Worm (Caenorhabditis elegans): ENCODE results near the gene T02G5.3.

The T02G5.3 gene

DNA sequence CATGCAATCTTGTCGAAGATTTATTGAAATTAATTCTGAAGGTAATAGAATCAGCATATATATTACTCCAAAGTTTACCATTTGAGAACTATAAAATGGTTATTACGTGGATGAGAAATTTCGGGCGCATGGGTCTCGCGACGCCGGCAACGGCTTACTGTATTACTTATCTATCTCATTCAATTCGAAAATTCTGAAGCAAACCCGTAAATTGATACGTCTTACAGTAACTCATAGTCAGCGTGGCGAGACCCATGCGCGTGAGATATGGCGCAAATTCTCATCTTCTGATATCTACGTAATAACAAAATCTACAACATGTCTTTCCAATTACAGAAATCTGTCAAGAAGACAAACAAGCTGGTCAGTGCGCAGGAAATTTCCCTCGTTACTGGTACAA lies 26.3 kb downstream of the T02G5.3 start:
- no peak for TF ChIP-seq cnd-1 (tag; optimal IDR thresholded peaks at IDR 0.05)

DNA sequence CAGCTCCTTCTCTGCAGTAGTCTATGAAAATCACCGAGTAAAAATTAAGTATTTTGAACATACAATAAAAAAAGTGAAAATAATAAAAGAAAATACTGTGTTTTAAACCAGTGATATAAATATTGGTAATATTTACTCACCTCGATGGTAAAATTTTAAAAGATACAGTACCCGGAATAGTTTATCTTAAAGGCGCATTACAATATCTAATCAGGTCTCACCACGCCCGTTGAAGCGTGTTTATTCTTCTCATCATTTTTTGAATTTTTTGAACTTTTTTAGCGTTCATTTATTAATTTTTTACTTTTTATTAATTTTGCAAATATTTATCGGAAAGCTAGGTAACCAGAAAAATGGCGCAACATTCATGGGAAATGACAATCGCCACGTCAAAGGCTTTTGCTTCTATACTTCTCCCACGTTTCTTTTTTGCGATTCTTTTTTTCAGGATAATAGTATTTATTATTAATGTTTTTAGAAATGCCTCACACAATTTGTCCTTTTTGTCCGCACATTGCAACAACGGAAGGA lies 28.6 kb downstream of the T02G5.3 start, which contains the start of gene F10E7.2:
TSS of gene F10E7.2 (plus strand) at position 481 of the 531 bp plus-strand sequence.
- TF ChIP-seq ceh-83 (GFP tag; optimal IDR thresholded peaks at IDR 0.05) (no peak), sptf-1 (tag; optimal IDR thresholded peaks at IDR 0.05) (no peak), blmp-1 (tag; optimal IDR thresholded peaks at IDR 0.05) (no peak), ham-2 (GFP tag; optimal IDR thresholded peaks at IDR 0.05) (no peak), mab-5 (tag; optimal IDR thresholded peaks at IDR 0.05) (no peak), nhr-76 (tag; optimal IDR thresholded peaks at IDR 0.05) (no peak), pha-4 (tag; optimal IDR thresholded peaks at IDR 0.05) (no peak), lsy-2 (tag; optimal IDR thresholded peaks at IDR 0.05) (no peak)

DNA sequence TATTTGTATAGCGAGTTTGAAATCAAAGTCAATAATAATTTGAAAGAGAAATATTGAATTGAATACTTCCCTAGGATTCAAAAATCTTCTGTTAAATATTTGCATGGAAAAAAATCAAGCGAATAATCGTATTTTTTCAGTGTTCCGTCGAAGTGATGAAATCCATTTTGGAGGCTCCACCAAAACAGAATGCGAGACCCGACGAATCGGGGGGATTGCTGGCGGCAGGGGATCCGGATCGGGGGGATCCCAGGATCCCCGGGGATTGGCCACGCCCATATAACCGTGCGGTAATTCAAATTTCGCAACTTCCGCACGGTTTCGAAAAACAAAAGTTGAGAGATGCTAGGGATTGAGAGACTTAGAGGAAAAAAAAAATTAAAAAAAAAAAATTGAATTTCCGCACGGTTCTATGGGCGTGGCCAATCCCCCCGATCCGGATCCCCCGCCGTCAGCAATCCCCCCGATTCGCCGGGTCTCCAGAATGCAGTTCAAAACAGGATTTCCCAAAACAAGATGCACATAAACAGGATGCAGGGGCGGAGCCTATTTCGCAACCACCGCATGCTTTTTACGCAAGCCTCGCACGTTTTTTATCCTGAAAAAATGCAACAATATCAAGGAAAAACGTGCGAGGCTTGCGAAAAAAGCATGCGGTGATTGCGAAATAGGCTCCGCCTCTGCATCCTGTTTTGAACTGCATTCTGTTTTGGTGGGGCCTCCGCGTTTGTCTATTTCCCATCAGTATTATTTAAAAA lies 29.7 kb downstream of the T02G5.3 start, which contains the start of gene F10E7.11:
TSS of gene F10E7.11 (minus strand) at position 232 of the 758 bp plus-strand sequence.
- peak; percentile 16 for TF ChIP-seq cnd-1 (tag; optimal IDR thresholded peaks at IDR 0.05)
- TF ChIP-seq nhr-2 (tag; optimal IDR thresholded peaks at IDR 0.05), result no peak

DNA sequence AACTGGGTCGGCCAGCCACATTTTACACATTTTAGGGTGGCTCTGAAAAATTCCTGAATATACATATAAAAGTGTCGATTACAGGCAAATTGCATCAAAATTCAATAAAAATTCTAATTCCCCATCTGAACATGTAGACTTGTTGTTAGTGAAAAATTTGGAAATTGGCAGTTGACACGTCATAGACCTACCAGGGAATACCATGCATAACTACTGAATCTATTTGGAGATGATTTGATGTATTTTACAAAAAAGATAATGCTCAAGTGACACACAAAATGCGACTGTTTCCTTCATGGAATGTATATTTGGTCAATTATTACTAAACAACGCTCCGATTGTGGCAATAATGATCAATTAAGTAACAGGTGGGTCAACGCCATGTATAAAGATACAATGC lies 33.3 kb downstream of the T02G5.3 start, which contains the start of gene F10E7.1:
TSS of gene F10E7.1 (plus strand) at position 301 of the 400 bp plus-strand sequence.
- no peak for TF ChIP-seq mep-1 (tag; optimal IDR thresholded peaks at IDR 0.05)
- no peak for TF ChIP-seq mls-2 (tag; optimal IDR thresholded peaks at IDR 0.05)
- no peak for TF ChIP-seq ceh-83 (GFP tag; optimal IDR thresholded peaks at IDR 0.05)
- TF ChIP-seq elt-1 (tag; optimal IDR thresholded peaks at IDR 0.05; ENCODE audit: borderline replicate concordance, insufficient read depth), result no peak
- no peak for TF ChIP-seq unc-62 (GFP tag; optimal IDR thresholded peaks at IDR 0.05)
- no peak for TF ChIP-seq hlh-1 (tag; optimal IDR thresholded peaks at IDR 0.05)
- no peak for TF ChIP-seq nhr-237 (tag; optimal IDR thresholded peaks at IDR 0.05)
- no peak for TF ChIP-seq unc-120 (tag; optimal IDR thresholded peaks at IDR 0.05; ENCODE audit: poor library complexity, severe bottlenecking)
- TF ChIP-seq drap-1 (GFP tag; optimal IDR thresholded peaks at IDR 0.05), result no peak

DNA sequence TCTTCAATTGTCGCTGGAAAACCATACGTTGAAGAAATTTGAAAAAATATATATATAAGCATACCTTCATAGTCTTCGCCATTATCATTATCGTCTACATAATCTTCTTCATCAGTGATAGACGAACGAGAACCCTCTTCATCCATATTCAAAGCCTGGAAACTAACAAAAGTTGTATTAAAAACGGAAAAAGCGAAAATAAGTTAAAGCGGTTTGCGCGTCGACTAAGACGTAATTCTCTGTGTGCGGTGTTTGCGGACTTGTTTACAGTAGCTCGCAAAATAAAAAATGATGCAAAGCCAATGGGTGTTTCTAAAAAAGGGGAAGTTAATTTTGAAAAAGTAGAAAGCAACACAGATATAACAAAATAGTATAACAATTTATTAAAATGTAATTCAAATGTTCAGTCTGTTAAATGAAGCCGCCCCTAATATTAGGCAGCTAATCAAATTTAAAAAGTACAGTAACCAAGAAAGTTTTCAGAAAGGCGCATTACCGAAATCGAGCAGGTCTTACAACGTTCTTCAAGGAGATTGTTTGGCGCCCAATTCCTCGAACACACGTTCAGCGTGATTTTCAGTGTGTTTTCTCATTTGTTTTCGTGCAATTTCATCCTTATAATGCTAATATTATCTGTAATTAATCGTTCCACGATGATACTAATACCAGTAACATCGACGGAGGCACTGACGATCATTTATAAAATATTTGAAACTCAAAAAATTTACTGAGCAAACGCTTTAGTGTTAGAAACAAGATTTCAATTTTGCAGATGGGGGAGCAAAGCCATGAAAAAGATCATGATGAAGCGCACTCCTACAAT lies 38.9 kb downstream of the T02G5.3 start, which contains the start of the genes T07F8.4 and gld-3:
TSS of gene T07F8.4 (minus strand) at position 162 of the 823 bp plus-strand sequence.
TSS of gene gld-3 (plus strand) at position 773 of the 823 bp plus-strand sequence.
- TF ChIP-seq sptf-1 (tag; optimal IDR thresholded peaks at IDR 0.05) (peak; percentile 42), lsy-2 (tag; optimal IDR thresholded peaks at IDR 0.05) (peak; percentile 93), mep-1 (tag; optimal IDR thresholded peaks at IDR 0.05) (peak; percentile 62), bed-3 (GFP tag; optimal IDR thresholded peaks at IDR 0.05) (no peak), nhr-2 (tag; optimal IDR thresholded peaks at IDR 0.05) (no peak)

DNA sequence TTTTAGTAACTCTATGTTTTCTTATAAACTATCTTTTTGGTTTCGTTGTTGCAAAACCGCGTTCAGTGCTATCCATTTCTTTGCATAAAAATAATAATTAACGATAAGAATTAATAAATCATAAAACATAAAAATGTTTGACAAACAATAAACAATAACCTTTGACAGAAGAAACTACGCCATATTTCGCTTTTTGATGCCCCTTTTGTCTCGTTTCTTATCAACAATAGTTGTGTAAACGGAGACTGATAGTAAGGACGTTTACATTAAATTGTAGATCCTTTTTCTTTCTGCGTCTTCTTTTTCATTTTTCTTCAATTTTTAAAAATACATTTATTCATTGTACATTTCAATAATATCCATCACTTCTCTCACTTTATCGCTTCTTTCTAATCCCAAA lies 45.9 kb downstream of the T02G5.3 start:
- TF ChIP-seq lin-32 (GFP tag; optimal IDR thresholded peaks at IDR 0.05) (no peak), ceh-83 (GFP tag; optimal IDR thresholded peaks at IDR 0.05) (no peak), ztf-11 (tag; optimal IDR thresholded peaks at IDR 0.05) (no peak), nhr-237 (tag; optimal IDR thresholded peaks at IDR 0.05) (no peak), unc-62 (GFP tag; optimal IDR thresholded peaks at IDR 0.05) (no peak), cnd-1 (tag; optimal IDR thresholded peaks at IDR 0.05) (no peak)

DNA sequence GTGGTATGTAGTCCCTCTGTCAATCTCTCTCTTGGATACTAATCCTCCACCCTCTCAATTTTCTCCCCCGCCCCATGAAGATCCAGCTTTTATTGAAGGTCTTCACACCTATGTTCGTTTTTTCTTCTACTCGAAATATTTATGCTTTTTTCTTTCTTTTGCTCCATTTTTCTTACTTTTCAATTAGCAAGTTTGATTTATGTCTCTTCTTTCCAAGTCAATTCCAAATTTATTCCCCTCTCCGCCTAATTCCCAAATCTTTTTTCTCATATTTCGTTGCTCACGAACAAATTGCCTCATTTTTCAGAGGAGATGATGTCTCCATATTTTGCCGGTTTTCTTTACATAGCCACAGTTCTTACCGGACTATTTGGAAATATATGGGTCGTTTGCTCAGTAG lies 51.1 kb downstream of the T02G5.3 start, which contains the start of gene npr-31:
TSS of gene npr-31 (plus strand) at position 301 of the 400 bp plus-strand sequence.
- TF ChIP-seq mab-5 (tag; optimal IDR thresholded peaks at IDR 0.05) (no peak), unc-39 (tag; optimal IDR thresholded peaks at IDR 0.05) (no peak)

All from whole organism, mixed stage, embryonic.